Fruit fly (Drosophila melanogaster) S2 (cell line): ENCODE results near the gene CG1307.

Experiments
- CG8478 ChIP-seq: fragments of >200 bp; optimal IDR thresholded peaks from 2 replicates; lab custom pipeline; 2018
- CTCF ChIP-seq, 2 experiments: fragments of >200 bp; optimal IDR thresholded peaks; 2 replicates each; lab custom pipeline; 2018

dm6 chr3R:6668234-6668633 lies 11.0 kb upstream of the CG1307 start:
- TF ChIP-seq CG8478 (lab: Kevin White, UChicago) (no peak), CTCF (optimal IDR thresholded peaks at IDR 0.05; lab: Kevin White, UChicago) (no peak)
